Fruit fly (Drosophila melanogaster) whole organism, embryonic: ENCODE data around the gene CG10165.

Experiments
- BtbVII ChIP-seq: fragments of 200-800 bp; sonication (Bioruptor generic); optimal IDR thresholded peaks from 3 replicates; lab custom pipeline; 2017; ENCODE audit warnings: missing biosample characterization, mild to moderate bottlenecking, missing genetic modification characterization
- CG10267 ChIP-seq: fragments of 200-800 bp; sonication (Bioruptor generic); optimal IDR thresholded peaks from 2 replicates; lab custom pipeline; 2018; ENCODE audit warnings: missing biosample characterization, mild to moderate bottlenecking, missing genetic modification characterization, moderate library complexity
- CG10321 ChIP-seq: fragments of 200-800 bp; sonication (Bioruptor generic); IDR thresholded peaks from 2 replicates; pipeline ENCODE4 v1.3.6; 2022; ENCODE audit warnings: missing biosample characterization, missing genetic modification characterization
- CG13624 ChIP-seq: fragments of 200-800 bp; sonication (Bioruptor generic); optimal IDR thresholded peaks from 2 replicates; lab custom pipeline; 2016; ENCODE audit warnings: missing biosample characterization, missing genetic modification characterization
- CG15514 ChIP-seq: fragments of 200-800 bp; sonication (Bioruptor generic); optimal IDR thresholded peaks from 3 replicates; lab custom pipeline; 2017; ENCODE audit warnings: missing biosample characterization, missing genetic modification characterization, mild to moderate bottlenecking, moderate library complexity, missing genetic modification reagents
- CG1603 ChIP-seq: fragments of 200-800 bp; sonication (Bioruptor generic); optimal IDR thresholded peaks from 2 replicates; lab custom pipeline; 2019; ENCODE audit warnings: missing biosample characterization, mild to moderate bottlenecking, missing genetic modification characterization, moderate library complexity
- CG17612 ChIP-seq: fragments of 200-800 bp; sonication (Bioruptor generic); IDR thresholded peaks from 2 replicates; pipeline ENCODE4 v1.3.6; 2022; ENCODE audit warnings: missing biosample characterization, missing genetic modification characterization
- CG3163 ChIP-seq: fragments of 200-800 bp; sonication (Bioruptor generic); optimal IDR thresholded peaks from 3 replicates; lab custom pipeline; 2016; ENCODE audit warnings: missing biosample characterization, missing genetic modification characterization
- CG32532 ChIP-seq: fragments of 200-800 bp; sonication (Bioruptor generic); IDR thresholded peaks from 2 replicates; pipeline ENCODE4 v1.3.6; 2022; ENCODE audit warnings: missing biosample characterization, missing genetic modification characterization
- CG33213 ChIP-seq: fragments of 200-800 bp; sonication (Bioruptor generic); optimal IDR thresholded peaks from 3 replicates; lab custom pipeline; 2016; ENCODE audit warnings: missing biosample characterization, missing genetic modification characterization
- CG4328 ChIP-seq: fragments of 200-800 bp; sonication (Bioruptor generic); optimal IDR thresholded peaks from 3 replicates; lab custom pipeline; 2017; ENCODE audit warnings: missing biosample characterization, missing genetic modification reagents, missing genetic modification characterization
- CG4360 ChIP-seq: fragments of 200-800 bp; sonication (Bioruptor generic); IDR thresholded peaks from 2 replicates; pipeline ENCODE4 v1.3.6; 2022; ENCODE audit warnings: missing biosample characterization, missing genetic modification characterization
- CG6689 ChIP-seq: fragments of 200-800 bp; sonication (Bioruptor generic); IDR thresholded peaks from 2 replicates; pipeline ENCODE4 v1.3.6; 2022; ENCODE audit warnings: missing biosample characterization, missing genetic modification characterization
- CG6791 ChIP-seq: fragments of 200-800 bp; sonication (Bioruptor generic); IDR thresholded peaks from 3 replicates; pipeline ENCODE4 v1.3.6; 2022; ENCODE audit warnings: missing biosample characterization, missing genetic modification characterization; ENCODE audit not compliant: partially characterized antibody
- CG8290 ChIP-seq, 3 experiments: fragments of 200-800 bp; sonication (Bioruptor generic); optimal IDR thresholded peaks; 2 replicates each; lab custom pipeline; 2016 to 2019; ENCODE audit warnings: missing biosample characterization in 3 of 3, missing genetic modification characterization in 3 of 3, mild to moderate bottlenecking in 2 of 3, moderate library complexity in 1 of 3
- CG8478 ChIP-seq: fragments of >200 bp; optimal IDR thresholded peaks from 2 replicates; lab custom pipeline; 2018
- CG9817 ChIP-seq: fragments of 200-800 bp; sonication (Bioruptor generic); optimal IDR thresholded peaks from 2 replicates; lab custom pipeline; 2018; ENCODE audit warnings: missing biosample characterization, mild to moderate bottlenecking, missing genetic modification characterization, moderate library complexity
- D19A ChIP-seq: fragments of 200-800 bp; optimal IDR thresholded peaks from 3 replicates; lab custom pipeline; 2019; ENCODE audit warnings: missing biosample characterization, mild to moderate bottlenecking, missing genetic modification characterization, moderate library complexity
- Jarid2 ChIP-seq: fragments of 200-800 bp; sonication (Bioruptor generic); optimal IDR thresholded peaks from 3 replicates; lab custom pipeline; 2017; ENCODE audit warnings: mild to moderate bottlenecking, missing biosample characterization, missing genetic modification reagents, missing genetic modification characterization
- Pdp1 ChIP-seq, 2 experiments: fragments of 200-800 bp; sonication (Bioruptor generic); optimal IDR thresholded peaks; 3 replicates each; lab custom pipeline; 2016; ENCODE audit warnings: missing biosample characterization in 2 of 2, missing genetic modification characterization in 2 of 2, mild to moderate bottlenecking in 1 of 2, moderate library complexity in 1 of 2
- Ssrp ChIP-seq: fragments of 200-800 bp; sonication (Bioruptor generic); optimal IDR thresholded peaks from 2 replicates; lab custom pipeline; 2018; ENCODE audit warnings: missing biosample characterization, mild to moderate bottlenecking, missing genetic modification characterization, moderate library complexity
- Stat92E ChIP-seq, 3 experiments: fragments of >200 bp in 2 of 3; fragments of 200-800 bp in 1 of 3; sonication (Bioruptor generic) in 1 of 3; optimal IDR thresholded peaks; 2 replicates each; lab custom pipeline; 2017 to 2019; ENCODE audit warnings: missing biosample characterization in 3 of 3, missing genetic modification characterization in 3 of 3, mild to moderate bottlenecking in 1 of 3, moderate library complexity in 1 of 3
- Trl ChIP-seq, 3 experiments: fragments of >200 bp in 2 of 3; fragments of 200-800 bp in 1 of 3; sonication (Bioruptor generic) in 1 of 3; optimal IDR thresholded peaks; 2 replicates in 1 of 3; 3 replicates in 2 of 3; lab custom pipeline; 2016 to 2017; ENCODE audit warnings: missing biosample characterization in 1 of 3, missing genetic modification characterization in 1 of 3
- abd-A ChIP-seq: fragments of 200-800 bp; sonication (Bioruptor generic); optimal IDR thresholded peaks from 3 replicates; lab custom pipeline; 2019; ENCODE audit warnings: missing biosample characterization, mild to moderate bottlenecking, missing genetic modification characterization, moderate library complexity
- amos ChIP-seq: fragments of 200-800 bp; sonication (Bioruptor generic); IDR thresholded peaks from 2 replicates; pipeline ENCODE4 v1.3.6; 2022; ENCODE audit warnings: missing biosample characterization, missing genetic modification characterization; ENCODE audit not compliant: partially characterized antibody
- ase ChIP-seq: fragments of 200-800 bp; sonication (Bioruptor generic); IDR thresholded peaks from 3 replicates; pipeline ENCODE4 v1.3.6; 2022; ENCODE audit warnings: missing biosample characterization, missing genetic modification characterization
- ci ChIP-seq: fragments of 200-800 bp; sonication (Bioruptor generic); IDR thresholded peaks from 3 replicates; pipeline ENCODE4 v1.3.6; 2022; ENCODE audit warnings: missing biosample characterization, missing genetic modification characterization
- crol ChIP-seq: fragments of 200-800 bp; sonication (Bioruptor generic); IDR thresholded peaks from 2 replicates; pipeline ENCODE4 v1.3.6; 2022; ENCODE audit warnings: missing biosample characterization, missing genetic modification characterization
- dan ChIP-seq: fragments of 200-800 bp; sonication (Bioruptor generic); IDR thresholded peaks from 2 replicates; pipeline ENCODE4 v1.3.6; 2022; ENCODE audit warnings: missing biosample characterization, missing genetic modification characterization
- ewg ChIP-seq: fragments of 200-800 bp; sonication (Bioruptor generic); optimal IDR thresholded peaks from 3 replicates; lab custom pipeline; 2017; ENCODE audit warnings: mild to moderate bottlenecking, missing biosample characterization, missing genetic modification reagents, missing genetic modification characterization
- gce ChIP-seq: fragments of 200-800 bp; sonication (Bioruptor generic); IDR thresholded peaks from 3 replicates; pipeline ENCODE4 v1.3.6; 2022; ENCODE audit warnings: missing biosample characterization, missing genetic modification characterization
- gro ChIP-seq: fragments of 200-800 bp; sonication (Bioruptor generic); optimal IDR thresholded peaks from 2 replicates; lab custom pipeline; 2016; ENCODE audit warnings: missing biosample characterization, missing genetic modification characterization
- gt ChIP-seq: fragments of 200-800 bp; sonication (Bioruptor generic); IDR thresholded peaks from 2 replicates; pipeline ENCODE4 v1.3.6; 2022; ENCODE audit warnings: missing biosample characterization, missing genetic modification characterization
- lbe ChIP-seq: fragments of 200-800 bp; sonication (Bioruptor generic); optimal IDR thresholded peaks from 2 replicates; lab custom pipeline; 2016; ENCODE audit warnings: missing biosample characterization, mild to moderate bottlenecking, missing genetic modification characterization
- otp ChIP-seq: fragments of 200-800 bp; sonication (Bioruptor generic); IDR thresholded peaks from 3 replicates; pipeline ENCODE4, ENCODE4 v1.3.6; 2022; ENCODE audit warnings: missing biosample characterization, missing genetic modification characterization
- pfk ChIP-seq: fragments of 200-800 bp; sonication (Bioruptor generic); optimal IDR thresholded peaks from 2 replicates; lab custom pipeline; 2018; ENCODE audit warnings: missing biosample characterization, mild to moderate bottlenecking, missing genetic modification characterization, moderate library complexity
- pita ChIP-seq: fragments of 200-800 bp; sonication (Bioruptor generic); optimal IDR thresholded peaks from 2 replicates; lab custom pipeline; 2017; ENCODE audit warnings: missing biosample characterization, mild to moderate bottlenecking, missing genetic modification characterization
- pros ChIP-seq: fragments of 200-800 bp; sonication (Bioruptor generic); optimal IDR thresholded peaks from 3 replicates; lab custom pipeline; 2019; ENCODE audit warnings: missing biosample characterization, mild to moderate bottlenecking, missing genetic modification characterization, moderate library complexity
- schlank ChIP-seq: fragments of 200-800 bp; sonication (Bioruptor generic); optimal IDR thresholded peaks from 2 replicates; lab custom pipeline; 2018; ENCODE audit warnings: missing biosample characterization, mild to moderate bottlenecking, missing genetic modification characterization
- sd ChIP-seq: fragments of 200-800 bp; sonication (Bioruptor generic); optimal IDR thresholded peaks from 3 replicates; lab custom pipeline; 2018; ENCODE audit warnings: missing biosample characterization, mild to moderate bottlenecking, missing genetic modification characterization, moderate library complexity
- sqz ChIP-seq: fragments of 200-800 bp; sonication (Bioruptor generic); optimal IDR thresholded peaks from 3 replicates; lab custom pipeline; 2018; ENCODE audit warnings: missing biosample characterization, mild to moderate bottlenecking, missing genetic modification characterization
- ssp ChIP-seq: fragments of 200-800 bp; sonication (Bioruptor generic); IDR thresholded peaks from 2 replicates; pipeline ENCODE4 v1.3.6; 2022; ENCODE audit warnings: missing biosample characterization, missing genetic modification characterization
- ttk ChIP-seq: fragments of 200-800 bp; sonication (Bioruptor generic); IDR thresholded peaks from 2 replicates; pipeline ENCODE4 v2.1.2; 2022; ENCODE audit warnings: missing biosample characterization, missing genetic modification characterization
- unc-4 ChIP-seq: fragments of 200-800 bp; sonication (Bioruptor generic); IDR thresholded peaks from 2 replicates; pipeline ENCODE4 v1.3.6; 2022; ENCODE audit warnings: missing biosample characterization, missing genetic modification characterization; ENCODE audit not compliant: partially characterized antibody
- yki ChIP-seq: fragments of >200 bp; optimal IDR thresholded peaks from 3 replicates; lab custom pipeline; 2018
- z ChIP-seq: fragments of 200-800 bp; sonication (Bioruptor generic); IDR thresholded peaks from 3 replicates; pipeline ENCODE4 v1.3.6; 2022; ENCODE audit warnings: missing biosample characterization, missing genetic modification characterization
- zen2 ChIP-seq: fragments of 200-800 bp; sonication (Bioruptor generic); IDR thresholded peaks from 3 replicates; pipeline ENCODE4 v1.3.6; 2022; ENCODE audit warnings: missing biosample characterization, missing genetic modification characterization; ENCODE audit not compliant: partially characterized antibody

CG10165 gene

DNA sequence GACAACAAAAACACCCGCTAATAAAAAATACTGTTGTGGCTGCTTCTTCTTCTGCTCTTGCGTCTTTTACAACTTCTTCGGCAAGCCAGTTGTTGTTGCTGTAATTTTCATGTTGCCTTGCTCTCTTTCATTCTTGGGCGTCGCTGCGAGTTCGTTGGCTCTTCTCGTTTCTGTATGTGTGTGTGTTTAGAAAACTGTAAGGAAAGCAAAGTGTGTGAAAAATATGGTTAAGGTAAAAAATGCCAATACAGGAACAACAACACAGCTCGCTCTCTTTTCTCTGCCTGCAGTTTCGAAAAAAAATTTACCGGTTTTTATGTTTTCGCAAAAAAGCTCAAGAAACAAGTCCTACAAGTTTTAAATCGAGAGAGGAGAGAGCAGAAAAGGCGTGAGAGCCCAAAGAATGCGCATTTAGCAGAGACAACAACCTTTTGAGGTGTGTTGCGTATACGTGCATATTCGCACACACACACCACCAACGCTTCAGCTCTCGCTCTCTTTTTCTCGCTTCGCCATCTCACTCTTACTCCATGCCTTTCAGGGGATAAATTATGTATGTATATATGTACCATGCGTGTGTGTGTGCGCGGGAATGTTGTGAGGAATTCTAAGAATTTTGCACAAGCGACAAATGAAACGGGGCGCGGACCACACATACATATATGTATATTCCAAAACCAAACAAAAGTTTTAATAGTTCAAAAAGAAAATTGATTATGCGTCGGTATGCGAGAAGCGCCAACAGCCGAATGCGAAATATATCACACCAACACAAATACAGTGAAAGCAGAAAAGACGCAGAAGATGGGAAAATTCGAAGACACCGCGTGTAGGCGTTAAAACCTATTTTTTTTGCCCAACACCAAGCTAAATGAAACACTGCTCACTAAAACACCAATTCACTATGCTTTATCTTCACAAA is 41.7 kb upstream of the CG10165 start (continued):
- peak; percentile 0 for TF ChIP-seq Ssrp
- peak; percentile 63 for TF ChIP-seq pfk (GFP tag; lab: Kevin White, UChicago)
- TF ChIP-seq ewg (GFP tag; lab: Kevin White, UChicago): peak; percentile 74
- TF ChIP-seq CG1603 (tag; lab: Kevin White, UChicago): peak; percentile 9
- peak; percentile 34 for TF ChIP-seq abd-A (tag; lab: Kevin White, UChicago)
- TF ChIP-seq sd (tag; lab: Kevin White, UChicago): peak; percentile 100
- TF ChIP-seq gce (GFP tag; lab: Robert Waterston, UW): no peak
- TF ChIP-seq CG32532 (GFP tag; lab: Robert Waterston, UW): 0 out of 2 replicates have a peak, but pooled peaks have one; percentile 17
- peak in 1 of 2 experiments; percentile 52 for TF ChIP-seq Pdp1 (GFP tag; optimal IDR thresholded peaks at IDR 0.05; lab: Kevin White, UChicago)
- peak; percentile 46 for TF ChIP-seq pita (GFP tag; lab: Kevin White, UChicago)
- peak; percentile 76; the same call in 2 of the 3 replicates for TF ChIP-seq z (GFP tag; lab: Robert Waterston, UW)
- 0 out of 2 replicates have a peak, but pooled peaks have one; percentile 11 for TF ChIP-seq amos
- TF ChIP-seq CG10267: no peak
- 0 out of 3 replicates have a peak, but pooled peaks have one; percentile 38 for TF ChIP-seq zen2 (GFP tag; lab: Robert Waterston, UW)
- TF ChIP-seq Trl (optimal IDR thresholded peaks at IDR 0.05; lab: Kevin White, UChicago): peak; percentile 87 to 98
- peak; percentile 28 for TF ChIP-seq Trl (GFP tag; optimal IDR thresholded peaks at IDR 0.05; lab: Kevin White, UChicago)
- peak; percentile 94 for TF ChIP-seq CG8478
- peak; percentile 94 for TF ChIP-seq sqz (GFP tag; lab: Kevin White, UChicago)
- TF ChIP-seq BtbVII (GFP tag; lab: Kevin White, UChicago): peak; percentile 0
- TF ChIP-seq gt: no peak
- peak; percentile 27; the same call in 1 of the 2 replicates for TF ChIP-seq CG10321
- no peak for TF ChIP-seq ssp
- TF ChIP-seq crol (GFP tag; lab: Robert Waterston, UW): peak; percentile 33; the same call in 1 of the 2 replicates
- TF ChIP-seq CG15514 (GFP tag; lab: Kevin White, UChicago): no peak
- no peak for TF ChIP-seq D19A (tag; lab: Kevin White, UChicago)
- TF ChIP-seq yki (lab: Kevin White, UChicago): peak; percentile 46
- no peak for TF ChIP-seq Jarid2 (GFP tag; lab: Kevin White, UChicago)
- no peak for TF ChIP-seq CG33213 (GFP tag; lab: Kevin White, UChicago)
- peak; percentile 45 for TF ChIP-seq CG3163 (GFP tag; lab: Kevin White, UChicago)
- TF ChIP-seq Stat92E (GFP tag; optimal IDR thresholded peaks at IDR 0.05; lab: Kevin White, UChicago): peak in 1 of 3 experiments; percentile 87
- no peak for TF ChIP-seq otp
- TF ChIP-seq unc-4 (GFP tag; lab: Robert Waterston, UW): peak; percentile 31; the same call in 1 of the 2 replicates
- TF ChIP-seq schlank (tag; lab: Kevin White, UChicago): no peak
- TF ChIP-seq lbe (GFP tag; lab: Kevin White, UChicago): peak; percentile 22
- TF ChIP-seq ci: peak; percentile 32; the same call in 1 of the 3 replicates
- TF ChIP-seq CG13624 (GFP tag; lab: Kevin White, UChicago): peak; percentile 58
- TF ChIP-seq pros (GFP tag; lab: Kevin White, UChicago): peak; percentile 79
- TF ChIP-seq gro (GFP tag; lab: Kevin White, UChicago): peak; percentile 38
- TF ChIP-seq ttk: no peak
- TF ChIP-seq CG6791 (GFP tag; lab: Robert Waterston, UW): peak; percentile 50; the same call in 2 of the 3 replicates
- TF ChIP-seq CG17612: no peak
- TF ChIP-seq CG9817 (tag; lab: Kevin White, UChicago): no peak
- TF ChIP-seq ase (GFP tag; lab: Robert Waterston, UW): no peak
- TF ChIP-seq dan (GFP tag; lab: Robert Waterston, UW): no peak
- no peak for TF ChIP-seq CG8290 (GFP tag; optimal IDR thresholded peaks at IDR 0.05; lab: Kevin White, UChicago)
- peak in 1 of 2 experiments; percentile 41 for TF ChIP-seq CG8290 (tag; optimal IDR thresholded peaks at IDR 0.05; lab: Kevin White, UChicago)
- no peak for TF ChIP-seq CG4328 (GFP tag; lab: Kevin White, UChicago)
- TF ChIP-seq CG4360 (GFP tag; lab: Robert Waterston, UW): peak; percentile 94
- TF ChIP-seq CG6689 (GFP tag; lab: Robert Waterston, UW): no peak
